Fruit fly (Drosophila melanogaster): ENCODE measurements around the gene Pex3.
A peak's percentile ranks its signal among the peaks of the same experiment; 100 is the strongest.

Gene Pex3

dm6 chr3L:15107158-15107775 lies 36.9 kb upstream of the Pex3 start:
- TF ChIP-seq CG1620 (GFP tag; optimal IDR thresholded peaks at IDR 0.05) (no peak), tj (GFP tag; optimal IDR thresholded peaks at IDR 0.05) (peak; percentile 80), ovo (GFP tag; optimal IDR thresholded peaks at IDR 0.05) (no peak)

dm6 chr3L:15107776-15108379 lies 36.3 kb upstream of the Pex3 start:
- peak; percentile 7 for TF ChIP-seq CG5204 (GFP tag; optimal IDR thresholded peaks at IDR 0.05)
- TF ChIP-seq toe (GFP tag; optimal IDR thresholded peaks at IDR 0.05), result peak; percentile 10
- TF ChIP-seq Hr96 (GFP tag; optimal IDR thresholded peaks at IDR 0.05), result peak; percentile 7
- peak; percentile 19 for TF ChIP-seq CG33017 (tag; optimal IDR thresholded peaks at IDR 0.05)
- TF ChIP-seq CG7101 (tag; optimal IDR thresholded peaks at IDR 0.05), result peak; percentile 64
- no peak for TF ChIP-seq Clk (GFP tag; optimal IDR thresholded peaks at IDR 0.05)
- peak; percentile 66 for TF ChIP-seq pad (GFP tag; optimal IDR thresholded peaks at IDR 0.05)
- peak; percentile 63 for TF ChIP-seq CG11617 (GFP tag; optimal IDR thresholded peaks at IDR 0.05)
- peak; percentile 60 for TF ChIP-seq CG14711 (tag; optimal IDR thresholded peaks at IDR 0.05)
- TF ChIP-seq CG7045 (GFP tag; optimal IDR thresholded peaks at IDR 0.05), result peak; percentile 24
- TF ChIP-seq CG12768 (GFP tag; optimal IDR thresholded peaks at IDR 0.05), result no peak
- no peak for TF ChIP-seq ovo (GFP tag; optimal IDR thresholded peaks at IDR 0.05)
- peak; percentile 31 for TF ChIP-seq kay (GFP tag; ENCODE audit: borderline replicate concordance)
- TF ChIP-seq bab1 (GFP tag; optimal IDR thresholded peaks at IDR 0.05), result peak; percentile 52
- no peak for TF ChIP-seq cnc (optimal IDR thresholded peaks at IDR 0.05)
- peak; percentile 5 for TF ChIP-seq tj (GFP tag; optimal IDR thresholded peaks at IDR 0.05)

DNA sequence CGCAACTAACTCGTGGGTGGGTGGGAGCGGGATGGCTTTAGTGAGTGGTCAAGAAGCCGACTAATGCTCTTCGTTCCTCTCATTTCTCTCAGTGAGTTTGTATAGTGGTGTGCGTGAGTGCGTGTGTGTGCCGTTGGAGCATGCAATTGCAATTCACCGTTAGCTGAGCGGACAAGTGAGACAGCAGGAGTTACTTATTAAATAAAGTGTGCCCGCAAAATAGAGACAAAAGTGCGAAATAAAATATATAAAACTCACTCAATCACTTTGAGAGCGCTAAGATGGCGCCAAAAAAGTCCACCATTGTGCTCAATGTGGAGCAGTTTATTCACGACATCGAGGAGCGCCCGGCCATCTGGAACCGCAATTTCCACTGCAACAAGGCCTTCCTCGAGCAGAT lies 35.6 kb upstream of the Pex3 start:
- no peak for TF ChIP-seq bab1 (GFP tag; optimal IDR thresholded peaks at IDR 0.05)
- no peak for TF ChIP-seq CG7101 (tag; optimal IDR thresholded peaks at IDR 0.05)
- no peak for TF ChIP-seq CG14711 (tag; optimal IDR thresholded peaks at IDR 0.05)
- no peak for TF ChIP-seq tj (GFP tag; optimal IDR thresholded peaks at IDR 0.05)
- no peak for TF ChIP-seq CG5204 (GFP tag; optimal IDR thresholded peaks at IDR 0.05)
- peak; percentile 24 for TF ChIP-seq pad (GFP tag; optimal IDR thresholded peaks at IDR 0.05)
- peak; percentile 45 for TF ChIP-seq ovo (GFP tag; optimal IDR thresholded peaks at IDR 0.05)
- TF ChIP-seq CG7045 (GFP tag; optimal IDR thresholded peaks at IDR 0.05), result no peak
- TF ChIP-seq CG1620 (GFP tag; optimal IDR thresholded peaks at IDR 0.05), result no peak
- TF ChIP-seq Clk (GFP tag; optimal IDR thresholded peaks at IDR 0.05), result no peak
- TF ChIP-seq cnc (optimal IDR thresholded peaks at IDR 0.05), result no peak
- TF ChIP-seq CG11617 (GFP tag; optimal IDR thresholded peaks at IDR 0.05), result no peak

DNA sequence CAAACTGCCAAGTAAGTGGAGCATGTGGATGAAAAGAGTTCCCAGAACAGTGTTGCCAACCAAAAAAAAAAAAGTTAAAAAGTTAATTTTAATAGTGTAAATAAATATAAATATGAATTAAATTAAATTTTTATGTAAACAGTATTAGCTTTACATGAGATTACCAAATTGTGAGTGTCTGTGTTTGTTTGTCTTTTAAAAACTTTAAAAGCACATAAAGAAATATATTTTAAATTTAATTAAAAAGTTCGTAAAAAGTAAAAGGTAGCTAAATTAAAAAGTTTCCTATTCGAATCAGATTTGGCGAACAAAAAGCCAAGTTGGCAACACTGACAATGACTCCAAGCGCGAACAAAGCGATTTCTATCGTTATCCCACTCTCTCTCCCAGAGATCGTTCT lies 35.2 kb upstream of the Pex3 start:
- TF ChIP-seq bab1 (GFP tag; optimal IDR thresholded peaks at IDR 0.05), result no peak
- no peak for TF ChIP-seq pad (GFP tag; optimal IDR thresholded peaks at IDR 0.05)

- TF ChIP-seq CG33017 (tag; optimal IDR thresholded peaks at IDR 0.05) (no peak), kay (GFP tag; ENCODE audit: borderline replicate concordance) (peak; percentile 3), Mnt (GFP tag; optimal IDR thresholded peaks at IDR 0.05) (peak; percentile 33)
Measured at dm6 chr3L:15113257-15113656, 30.9 kb upstream of the Pex3 start, which contains the start of gene CG13458. CG13458 (plus strand) TSS chr3L:15113557.

DNA sequence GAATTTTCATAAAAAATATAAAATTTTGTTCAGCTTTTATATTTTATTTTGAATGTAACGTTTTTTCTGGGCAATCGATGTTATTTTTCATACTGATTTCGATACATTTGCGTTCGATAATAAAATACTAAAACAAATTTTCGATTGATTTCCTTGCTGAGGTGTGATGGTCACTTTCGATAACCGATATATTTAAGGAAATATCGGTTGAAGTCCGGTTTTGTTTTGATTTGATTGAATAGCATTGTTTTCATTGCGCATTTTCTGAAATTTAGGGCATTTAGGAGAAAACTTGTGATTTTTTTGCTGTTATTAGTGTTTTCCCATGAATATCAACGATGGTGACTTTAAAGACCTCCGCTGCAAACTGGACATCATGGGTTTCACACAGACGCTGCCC lies 27.6 kb upstream of the Pex3 start, which contains the start of gene Cep135:
TSS of gene Cep135 (plus strand) at position 202 of the 400 bp plus-strand sequence.
- TF ChIP-seq pad (GFP tag; optimal IDR thresholded peaks at IDR 0.05), result no peak
- peak; percentile 9 for TF ChIP-seq bab1 (GFP tag; optimal IDR thresholded peaks at IDR 0.05)

DNA sequence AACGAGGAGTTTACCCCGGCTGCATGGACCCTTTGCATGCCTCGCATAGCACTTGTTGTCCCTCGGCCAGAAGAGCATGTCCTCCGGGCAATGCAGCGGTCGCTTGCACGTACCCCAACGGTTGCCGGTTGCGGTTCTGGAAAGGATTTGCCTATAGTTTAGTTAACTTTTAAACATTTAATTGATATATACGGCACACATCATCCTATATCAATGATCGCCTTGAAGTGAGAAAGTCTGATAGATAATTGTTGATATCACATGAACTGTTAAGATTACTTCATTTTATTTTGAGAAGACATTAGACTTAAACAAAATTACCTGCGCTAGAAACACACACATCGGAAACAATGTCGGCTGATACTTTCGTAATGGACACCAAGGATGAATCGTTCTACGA lies 22.9 kb upstream of the Pex3 start, which contains the start of gene CG32847:
TSS of gene CG32847 (plus strand) at position 301 of the 400 bp plus-strand sequence.
- TF ChIP-seq CG14711 (tag; optimal IDR thresholded peaks at IDR 0.05) (no peak), bab1 (GFP tag; optimal IDR thresholded peaks at IDR 0.05) (no peak), Mnt (GFP tag; optimal IDR thresholded peaks at IDR 0.05) (no peak), CG33017 (tag; optimal IDR thresholded peaks at IDR 0.05) (no peak), CG1620 (GFP tag; optimal IDR thresholded peaks at IDR 0.05) (no peak), CG5204 (GFP tag; optimal IDR thresholded peaks at IDR 0.05) (no peak), CG11617 (GFP tag; optimal IDR thresholded peaks at IDR 0.05) (no peak), Hr96 (GFP tag; optimal IDR thresholded peaks at IDR 0.05) (no peak), CG7101 (tag; optimal IDR thresholded peaks at IDR 0.05) (no peak), tj (GFP tag; optimal IDR thresholded peaks at IDR 0.05) (no peak), Clk (GFP tag; optimal IDR thresholded peaks at IDR 0.05) (no peak), toe (GFP tag; optimal IDR thresholded peaks at IDR 0.05) (no peak), CG7045 (GFP tag; optimal IDR thresholded peaks at IDR 0.05) (no peak), ovo (GFP tag; optimal IDR thresholded peaks at IDR 0.05) (no peak), cic (GFP tag; optimal IDR thresholded peaks at IDR 0.05) (no peak)

DNA sequence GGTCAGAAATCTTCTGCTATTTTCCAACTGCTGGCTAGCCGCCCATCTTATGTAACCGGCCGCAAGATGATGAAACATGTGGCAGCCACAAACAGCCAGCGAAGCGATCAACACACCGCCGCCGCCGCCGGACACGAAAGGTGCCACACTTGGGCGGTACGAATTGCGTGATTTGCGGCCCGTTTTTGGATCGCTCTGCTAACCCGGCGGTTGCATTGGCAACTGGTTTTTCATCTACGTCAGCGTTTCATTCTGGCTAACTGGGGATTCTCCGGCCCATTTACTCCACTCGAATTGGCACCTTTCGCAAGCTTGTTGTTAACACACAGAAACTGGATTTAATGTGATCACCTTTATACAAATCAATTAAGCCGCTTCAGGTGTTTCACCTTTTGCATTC lies 20.4 kb upstream of the Pex3 start:
- TF ChIP-seq tj (GFP tag; optimal IDR thresholded peaks at IDR 0.05) (peak; percentile 14), CG1620 (GFP tag; optimal IDR thresholded peaks at IDR 0.05) (no peak)
